Worm (Caenorhabditis elegans): ENCODE data around the gene T16A1.10.

T16A1.10 gene

ce11 chrII:2122762-2123161 lies 30.9 kb upstream of the T16A1.10 start:
- no peak for TF ChIP-seq mdl-1 (tag; optimal IDR thresholded peaks at IDR 0.05)
- TF ChIP-seq ceh-20 (GFP tag; IDR thresholded peaks at IDR 0.05), result no peak
- TF ChIP-seq madf-5 (GFP tag; IDR thresholded peaks at IDR 0.05), result no peak
- TF ChIP-seq dmd-6 (GFP tag; IDR thresholded peaks at IDR 0.05), result peak; percentile 22; the same call in 1 of the 2 replicates
- no peak for TF ChIP-seq lim-7 (GFP tag; IDR thresholded peaks at IDR 0.05)
- TF ChIP-seq php-3 (GFP tag; IDR thresholded peaks at IDR 0.05), result 0 out of 2 replicates have a peak, but pooled peaks have one; percentile 29
- peak; percentile 64 for TF ChIP-seq pqm-1 (tag; optimal IDR thresholded peaks at IDR 0.05)
- no peak for TF ChIP-seq Y5F2A.4 (GFP tag; optimal IDR thresholded peaks at IDR 0.05)

ce11 chrII:2122091-2122490 lies 30.2 kb upstream of the T16A1.10 start, which contains the start of gene math-37:
TSS of gene math-37 (minus strand) at chrII:2122191.
- TF ChIP-seq daf-16 (GFP tag; optimal IDR thresholded peaks at IDR 0.05) (no peak), daf-16 (tag; optimal IDR thresholded peaks at IDR 0.05) (peak; percentile 35), pqm-1 (tag; optimal IDR thresholded peaks at IDR 0.05) (peak; percentile 47), ceh-62 (tag; optimal IDR thresholded peaks at IDR 0.05) (no peak), nhr-28 (tag; optimal IDR thresholded peaks at IDR 0.05) (peak; percentile 39), hlh-11 (tag; optimal IDR thresholded peaks at IDR 0.05) (no peak)

- TF ChIP-seq lsy-2 (tag; optimal IDR thresholded peaks at IDR 0.05), result no peak
- no peak for TF ChIP-seq egl-27 (tag; optimal IDR thresholded peaks at IDR 0.05)
- TF ChIP-seq jun-1 (tag; optimal IDR thresholded peaks at IDR 0.05), result no peak
- TF ChIP-seq ztf-7 (tag; optimal IDR thresholded peaks at IDR 0.05), result no peak
- no peak for TF ChIP-seq Y48G9A.11 (GFP tag; IDR thresholded peaks at IDR 0.05)
- TF ChIP-seq zfp-2 (tag; optimal IDR thresholded peaks at IDR 0.05), result no peak
- TF ChIP-seq lin-1 (GFP tag; IDR thresholded peaks at IDR 0.05), result no peak
- TF ChIP-seq zfp-3 (GFP tag; conservative IDR thresholded peaks at IDR 0.05), result no peak
- TF ChIP-seq pha-4 (GFP tag; IDR thresholded peaks at IDR 0.05), result no peak
- TF ChIP-seq pha-4 (tag; optimal IDR thresholded peaks at IDR 0.05), result no peak
- no peak for TF ChIP-seq Y105C5A.15 (GFP tag; IDR thresholded peaks at IDR 0.05)
- TF ChIP-seq unc-39 (tag; optimal IDR thresholded peaks at IDR 0.05), result no peak
These were observed 24.9 kb upstream of the T16A1.10 start, which contains the start of gene srh-195 for ce11 chrII:2116794-2117193. TSS of gene srh-195 (minus strand) at chrII:2116894.

- TF ChIP-seq aha-1 (tag), result peak; percentile 90
- TF ChIP-seq nhr-10 (tag; optimal IDR thresholded peaks at IDR 0.05), result no peak
These were observed 22.6 kb upstream of the T16A1.10 start for ce11 chrII:2114488-2114887.

- TF ChIP-seq gei-8 (GFP tag; optimal IDR thresholded peaks at IDR 0.05), result no peak
These were observed 21.1 kb upstream of the T16A1.10 start, which contains the start of gene R52.6 for ce11 chrII:2112948-2113347. TSS of gene R52.6 (minus strand) at chrII:2113048.

- TF ChIP-seq ztf-7 (tag; optimal IDR thresholded peaks at IDR 0.05) (no peak), mxl-3 (GFP tag; optimal IDR thresholded peaks at IDR 0.05) (no peak), unc-39 (tag; optimal IDR thresholded peaks at IDR 0.05) (no peak), dmd-8 (GFP tag; IDR thresholded peaks at IDR 0.05) (no peak), set-16 (GFP tag; IDR thresholded peaks at IDR 0.05) (no peak), D1046.2 (GFP tag; IDR thresholded peaks at IDR 0.05) (no peak)
These were observed 18.0 kb upstream of the T16A1.10 start, which contains the start of gene R52.5 for ce11 chrII:2109943-2110342. TSS of gene R52.5 (minus strand) at chrII:2110043.

- TF ChIP-seq mxl-3 (GFP tag; optimal IDR thresholded peaks at IDR 0.05) (no peak), cey-2 (tag; optimal IDR thresholded peaks at IDR 0.05; ENCODE audit: borderline replicate concordance, insufficient read depth) (no peak), lin-29 (GFP tag; IDR thresholded peaks at IDR 0.05) (no peak), lin-13 (GFP tag; optimal IDR thresholded peaks at IDR 0.05) (no peak), nhr-10 (tag; optimal IDR thresholded peaks at IDR 0.05) (no peak), ceh-82 (tag; optimal IDR thresholded peaks at IDR 0.05) (no peak), lin-39 (tag; optimal IDR thresholded peaks at IDR 0.05) (no peak), spr-1 (tag; optimal IDR thresholded peaks at IDR 0.05) (no peak)
These were observed 16.4 kb upstream of the T16A1.10 start, which contains the start of gene R52.4 for ce11 chrII:2108295-2108694. TSS of gene R52.4 (minus strand) at chrII:2108395.

Data from whole organism, L4 larva.